Worm (Caenorhabditis elegans): ENCODE measurements around the gene F52H3.11.

ce11 chrII:10016013-10016412 is 28.9 kb downstream of the F52H3.11 start, which contains the start of gene lec-2:
- TF ChIP-seq mab-5 (tag; optimal IDR thresholded peaks at IDR 0.05) (no peak), ztf-11 (tag; optimal IDR thresholded peaks at IDR 0.05) (no peak), sptf-1 (tag; optimal IDR thresholded peaks at IDR 0.05) (no peak), mep-1 (tag; optimal IDR thresholded peaks at IDR 0.05) (no peak), bed-3 (GFP tag; optimal IDR thresholded peaks at IDR 0.05) (no peak), drap-1 (GFP tag; optimal IDR thresholded peaks at IDR 0.05) (no peak), blmp-1 (tag; optimal IDR thresholded peaks at IDR 0.05) (no peak), tbx-8 (GFP tag; optimal IDR thresholded peaks at IDR 0.05) (no peak), nhr-12 (tag; optimal IDR thresholded peaks at IDR 0.05) (no peak), pha-4 (tag; optimal IDR thresholded peaks at IDR 0.05) (no peak), lsy-2 (tag; optimal IDR thresholded peaks at IDR 0.05) (no peak), nhr-28 (tag; optimal IDR thresholded peaks at IDR 0.05) (no peak), snpc-4 (tag; optimal IDR thresholded peaks at IDR 0.05) (no peak), unc-62 (GFP tag; optimal IDR thresholded peaks at IDR 0.05) (no peak)
